Worm (Caenorhabditis elegans): Measurements from ENCODE around the gene dnj-9.
"Not testable (repeated sequence)": the region's sequence is repeated elsewhere in the genome, so short reads cannot be mapped to it uniquely, and the experiment has no call there.

dnj-9 gene

DNA sequence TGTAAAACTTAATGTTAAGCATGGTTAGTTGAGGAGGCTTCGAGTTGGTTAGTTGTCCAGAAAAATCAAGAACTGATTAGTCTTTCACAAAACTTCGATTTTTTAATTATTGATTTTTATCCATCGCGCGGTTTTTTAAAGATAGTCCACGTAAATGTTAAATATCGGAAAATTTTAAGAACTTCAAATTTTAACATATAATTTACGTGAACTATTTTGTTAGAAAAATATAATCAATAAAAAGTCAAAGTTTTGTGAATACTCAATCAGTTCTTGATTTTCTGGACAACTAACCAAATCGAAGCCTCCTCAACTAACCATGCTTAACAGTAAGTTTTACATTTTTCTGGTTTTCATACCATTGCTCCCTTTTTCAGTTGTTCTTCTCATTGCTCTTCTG, 17.1 kb upstream of the dnj-9 start, which contains the start of the genes C33F10.11 and C33F10.1:
Gene C33F10.11 (minus strand): TSS at position 101 of the 400 bp plus-strand sequence.
Gene C33F10.1 (plus strand): TSS at position 263 of the 400 bp plus-strand sequence.
- TF ChIP-seq egl-43 (GFP tag; IDR thresholded peaks at IDR 0.05) (no peak), dmd-6 (GFP tag; IDR thresholded peaks at IDR 0.05) (no peak), nhr-48 (tag; optimal IDR thresholded peaks at IDR 0.05) (no peak), ceh-32 (tag; optimal IDR thresholded peaks at IDR 0.05; ENCODE audit: poor library complexity) (no peak), mdt-29 (GFP tag; IDR thresholded peaks at IDR 0.05) (no peak), gei-8 (GFP tag; optimal IDR thresholded peaks at IDR 0.05) (no peak), spr-1 (tag; optimal IDR thresholded peaks at IDR 0.05) (no peak), zip-2 (tag; optimal IDR thresholded peaks at IDR 0.05) (no peak), aha-1 (tag) (no peak), nhr-41 (GFP tag; IDR thresholded peaks at IDR 0.05) (no peak), snpc-1.2 (GFP tag; IDR thresholded peaks at IDR 0.05) (no peak), T26A8.4 (GFP tag; IDR thresholded peaks at IDR 0.05) (no peak), saeg-2 (GFP tag; IDR thresholded peaks at IDR 0.05) (no peak), rbr-2 (tag; optimal IDR thresholded peaks at IDR 0.05) (no peak), Y5F2A.4 (GFP tag; optimal IDR thresholded peaks at IDR 0.05) (no peak), madf-5 (GFP tag; IDR thresholded peaks at IDR 0.05) (no peak), dmd-8 (GFP tag; IDR thresholded peaks at IDR 0.05) (no peak)

DNA sequence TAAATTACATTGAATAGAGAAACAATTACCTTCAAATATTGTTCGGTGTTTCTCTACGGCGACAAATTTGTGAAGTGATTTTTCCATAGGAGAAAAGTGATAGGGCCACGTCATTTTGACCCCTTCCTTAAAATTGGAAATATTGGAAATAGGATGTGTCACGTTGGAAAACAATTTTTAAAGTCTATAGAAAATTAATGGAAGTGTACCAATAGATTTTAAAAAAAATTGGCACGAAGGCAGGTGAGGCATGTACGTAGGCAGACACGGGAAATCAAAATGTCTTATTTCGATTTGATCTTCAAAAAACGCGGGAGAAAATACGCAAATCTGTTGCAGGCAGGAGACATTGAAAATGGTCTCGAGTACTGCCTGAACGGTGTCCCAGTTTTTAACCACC, 14.2 kb upstream of the dnj-9 start, which contains the start of gene C33F10.12:
Gene C33F10.12 (minus strand): TSS at position 101 of the 400 bp plus-strand sequence.
- TF ChIP-seq ceh-20 (GFP tag; IDR thresholded peaks at IDR 0.05): no peak
- TF ChIP-seq Y75B8A.6 (GFP tag; IDR thresholded peaks at IDR 0.05): no peak
- no peak for TF ChIP-seq aha-1 (tag)
- no peak for TF ChIP-seq ceh-62 (tag; optimal IDR thresholded peaks at IDR 0.05)
- TF ChIP-seq vab-7 (GFP tag; IDR thresholded peaks at IDR 0.05): no peak
- TF ChIP-seq ztf-7 (tag; optimal IDR thresholded peaks at IDR 0.05): no peak
- TF ChIP-seq fkh-10 (GFP tag; optimal IDR thresholded peaks at IDR 0.05): no peak
- TF ChIP-seq arid-1 (GFP tag; conservative IDR thresholded peaks at IDR 0.05): no peak
- TF ChIP-seq attf-4 (tag; optimal IDR thresholded peaks at IDR 0.05): no peak

DNA sequence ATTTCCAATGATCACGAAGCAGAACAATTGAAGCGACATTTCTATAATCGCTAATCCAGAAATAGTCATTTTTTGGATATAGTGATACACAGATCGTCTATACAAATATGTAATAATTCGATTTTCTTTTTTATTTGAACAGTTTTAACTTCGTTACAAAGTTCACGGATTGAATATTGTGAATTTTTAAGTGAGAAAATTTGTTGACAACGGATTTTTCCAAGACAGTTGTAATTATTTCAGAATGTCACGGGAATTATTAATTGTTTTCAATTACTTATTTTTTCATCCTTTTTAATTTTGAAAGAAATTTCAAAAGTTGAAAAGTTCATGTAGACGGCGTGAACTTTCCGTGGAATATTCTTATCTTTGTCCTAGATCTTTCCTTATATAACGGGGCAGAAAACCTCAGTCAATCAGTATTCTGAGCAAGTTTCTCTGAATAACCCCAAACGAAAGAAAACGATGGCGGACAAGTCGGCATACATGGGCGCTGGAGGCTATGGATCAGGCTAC, 9.7 kb upstream of the dnj-9 start, which contains the start of the genes T23B7.2 and nspd-4:
Gene T23B7.2 (minus strand): TSS at position 101 of the 516 bp plus-strand sequence.
Gene nspd-4 (plus strand): TSS at position 466 of the 516 bp plus-strand sequence.
- not testable (repeated sequence) for TF ChIP-seq set-16 (GFP tag; IDR thresholded peaks at IDR 0.05); mxl-3 (GFP tag; optimal IDR thresholded peaks at IDR 0.05); nhr-10 (tag; optimal IDR thresholded peaks at IDR 0.05)

DNA sequence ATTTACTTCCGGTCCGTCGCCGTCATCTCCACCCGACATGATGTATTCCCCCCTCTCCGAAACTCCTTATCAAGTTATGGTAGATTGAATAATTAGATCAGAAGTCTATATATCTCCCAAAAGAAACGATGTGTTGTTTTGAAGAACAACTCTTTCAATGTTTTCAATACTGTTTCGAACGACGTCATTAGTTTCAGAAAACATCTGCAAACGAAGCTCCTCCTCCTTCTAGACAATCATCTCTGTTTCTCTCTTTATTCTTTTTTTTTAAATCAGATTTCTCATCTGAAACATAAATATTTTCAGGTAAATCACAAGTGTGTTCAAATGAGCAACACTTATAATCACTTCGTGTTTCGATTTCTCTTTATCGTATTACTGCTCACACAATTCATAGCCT, 2.0 kb upstream of the dnj-9 start, which contains the start of gene T23B7.3:
Gene T23B7.3 (plus strand): TSS at position 301 of the 400 bp plus-strand sequence.
- TF ChIP-seq dmd-9 (GFP tag; IDR thresholded peaks at IDR 0.05) (no peak), ceh-44 (GFP tag; IDR thresholded peaks at IDR 0.05) (no peak), unc-130 (GFP tag; optimal IDR thresholded peaks at IDR 0.05) (no peak), zip-11 (GFP tag; IDR thresholded peaks at IDR 0.05) (no peak), nhr-76 (tag; optimal IDR thresholded peaks at IDR 0.05) (no peak), lsy-2 (tag; optimal IDR thresholded peaks at IDR 0.05) (no peak), nhr-28 (tag; optimal IDR thresholded peaks at IDR 0.05) (no peak), ceh-82 (tag; optimal IDR thresholded peaks at IDR 0.05) (no peak)
